Worm (Caenorhabditis elegans) whole organism, midembryonic: Measurements from ENCODE around the gene H20J04.4.

Experiments used
- tab-1 ChIP-seq: fragments of 200-800 bp; sonication (Bioruptor generic); IDR thresholded peaks from 2 replicates; pipeline ENCODE4 v1.3.6; 2022; ENCODE audit warnings: missing genetic modification characterization, missing compliant biosample characterization
- ztf-23 ChIP-seq: fragments of 200-800 bp; sonication (Bioruptor generic); IDR thresholded peaks from 2 replicates; pipeline ENCODE4 v1.3.6; 2022; ENCODE audit warnings: missing genetic modification reagents, missing genetic modification characterization, missing compliant biosample characterization

ce11 chrII:4293027-4293522, 35.7 kb upstream of the H20J04.4 start:
- TF ChIP-seq ztf-23 (GFP tag; lab: Robert Waterston, UW) (no peak), tab-1 (no peak)
